Worm (Caenorhabditis elegans) whole organism, late embryonic: ENCODE data around the gene Y37H2A.13.

ENCODE experiments used
- ama-1 ChIP-seq: fragments of 150-350 bp; optimal IDR thresholded peaks from 2 replicates; lab custom pipeline; 2014
- ceh-22 ChIP-seq: sonication (generic microtip); optimal IDR thresholded peaks from 2 replicates; lab custom pipeline; 2017; ENCODE audit warnings: missing biosample characterization, missing genetic modification characterization
- ceh-48 ChIP-seq: sonication (generic microtip); optimal IDR thresholded peaks from 2 replicates; lab custom pipeline; 2016; ENCODE audit warnings: missing genetic modification characterization, inconsistent platforms, missing compliant biosample characterization
- ceh-6 ChIP-seq: fragments of 200-800 bp; sonication (Bioruptor generic); optimal IDR thresholded peaks from 2 replicates; lab custom pipeline; 2018; ENCODE audit warnings: mild to moderate bottlenecking, missing genetic modification characterization, missing compliant biosample characterization
- ets-4 ChIP-seq: sonication (generic microtip); optimal IDR thresholded peaks from 2 replicates; lab custom pipeline; 2016; ENCODE audit warnings: missing genetic modification characterization, missing compliant biosample characterization
- nfya-1 ChIP-seq: sonication (generic microtip); optimal IDR thresholded peaks from 2 replicates; lab custom pipeline; 2017; ENCODE audit warnings: missing genetic modification characterization, mild to moderate bottlenecking, missing compliant biosample characterization, antibody characterized with exemption, moderate library complexity
- pqm-1 ChIP-seq: sonication (generic microtip); optimal IDR thresholded peaks from 2 replicates; lab custom pipeline; 2016; ENCODE audit warnings: missing genetic modification characterization, missing compliant biosample characterization
- tbx-2 ChIP-seq: sonication (generic microtip); optimal IDR thresholded peaks from 2 replicates; lab custom pipeline; 2016; ENCODE audit warnings: missing genetic modification characterization, missing compliant biosample characterization

DNA sequence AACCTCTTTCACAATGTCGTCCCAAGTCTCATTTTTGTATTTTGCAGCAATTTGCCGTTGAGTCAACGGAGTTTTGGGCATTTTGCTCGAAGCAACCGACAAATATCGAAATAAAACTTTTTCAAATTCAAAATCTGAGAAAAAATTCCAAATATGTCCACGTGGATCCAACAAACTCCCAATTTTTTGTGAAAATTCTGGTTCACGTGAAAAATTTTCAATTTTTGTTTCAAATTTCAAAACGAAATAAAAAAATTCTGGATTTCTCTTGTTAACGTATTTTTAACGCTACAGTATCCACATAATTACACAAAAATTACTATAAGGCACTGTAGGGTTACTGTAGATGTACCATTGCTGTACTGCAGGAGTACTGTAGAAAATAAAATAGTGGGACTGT, 18.6 kb downstream of the Y37H2A.13 start, which contains the start of gene C14A6.13:
- TF ChIP-seq tbx-2 (tag; lab: Kevin White, UChicago) (no peak), nfya-1 (tag; lab: Kevin White, UChicago) (no peak), pqm-1 (tag; lab: Kevin White, UChicago) (no peak), ets-4 (tag; lab: Kevin White, UChicago) (no peak), ama-1 (lab: Kevin White, UChicago) (no peak), ceh-22 (tag; lab: Kevin White, UChicago) (no peak), ceh-48 (tag; lab: Kevin White, UChicago) (no peak), ceh-6 (GFP tag; lab: Kevin White, UChicago) (no peak)
